Worm (Caenorhabditis elegans) whole organism, L4 larva: Measurements from ENCODE around the gene F46C8.3.

Source experiments
- Y5F2A.4 ChIP-seq: fragments of 200-800 bp; sonication (Bioruptor generic); optimal IDR thresholded peaks from 2 replicates; lab custom pipeline; 2018; ENCODE audit warnings: mild to moderate bottlenecking, missing genetic modification characterization, missing compliant biosample characterization
- pqm-1 ChIP-seq: sonication (generic microtip); optimal IDR thresholded peaks from 2 replicates; lab custom pipeline; 2017; ENCODE audit warnings: missing biosample characterization, missing genetic modification characterization
- snpc-4 ChIP-seq: fragments of 150-350 bp; optimal IDR thresholded peaks from 2 replicates; lab custom pipeline; 2014; ENCODE audit warnings: missing biosample characterization, missing genetic modification characterization

- no peak for TF ChIP-seq Y5F2A.4 (GFP tag; lab: Kevin White, UChicago)
- no peak for TF ChIP-seq snpc-4
- TF ChIP-seq pqm-1 (tag; lab: Kevin White, UChicago), result no peak
Observed at ce11 chrX:7561972-7562371, 36.6 kb downstream of the F46C8.3 start.
